Worm (Caenorhabditis elegans) whole organism, L4 larva: ENCODE data around the gene emc-2.

Source experiments
- lin-15B ChIP-seq: fragments of 150-350 bp; sonication (generic microtip); optimal IDR thresholded peaks from 3 replicates; lab custom pipeline; 2014; ENCODE audit warnings: missing biosample characterization, missing genetic modification characterization
- nhr-25 ChIP-seq: sonication (generic microtip); optimal IDR thresholded peaks from 2 replicates; lab custom pipeline; 2017; ENCODE audit warnings: missing genetic modification characterization, mild to moderate bottlenecking, missing compliant biosample characterization, antibody characterized with exemption, moderate library complexity, borderline replicate concordance; ENCODE audit not compliant: insufficient read depth
- nhr-42 ChIP-seq: fragments of 200-800 bp; sonication (Bioruptor generic); IDR thresholded peaks from 2 replicates; pipeline ENCODE4 v1.3.6; 2022; ENCODE audit warnings: missing genetic modification characterization, missing compliant biosample characterization
- pha-4 ChIP-seq, 2 experiments: fragments of 150-350 bp in 1 of 2; fragments of 200-800 bp in 1 of 2; sonication (Bioruptor generic) in 1 of 2; IDR thresholded peaks in 1 of 2; optimal IDR thresholded peaks in 1 of 2; 2 replicates each; pipeline versions ENCODE4 v1.3.6 to Lab custom; 2014 to 2022; ENCODE audit warnings: missing genetic modification characterization in 2 of 2, missing genetic modification reagents in 2 of 2, missing biosample characterization in 1 of 2, missing compliant biosample characterization in 1 of 2
- php-3 ChIP-seq: fragments of 200-800 bp; sonication (Bioruptor generic); IDR thresholded peaks from 2 replicates; pipeline ENCODE4 v1.3.6; 2022; ENCODE audit warnings: missing genetic modification reagents, missing genetic modification characterization, missing compliant biosample characterization
- ztf-11 ChIP-seq: fragments of 150-350 bp; optimal IDR thresholded peaks from 2 replicates; lab custom pipeline; 2014; ENCODE audit warnings: missing biosample characterization, missing genetic modification characterization

ce11 chrII:1309892-1310516, 4.1 kb upstream of the emc-2 start, which contains the start of the genes alh-6 and fcho-1:
- no peak for TF ChIP-seq php-3 (GFP tag; lab: Robert Waterston, UW)
- TF ChIP-seq ztf-11 (tag; lab: Kevin White, UChicago), result no peak
- TF ChIP-seq nhr-42 (GFP tag; lab: Robert Waterston, UW), result no peak
- no peak for TF ChIP-seq nhr-25 (tag; lab: Kevin White, UChicago)
- TF ChIP-seq pha-4 (GFP tag; IDR thresholded peaks at IDR 0.05; lab: Robert Waterston, UW), result no peak
- no peak for TF ChIP-seq pha-4 (tag; optimal IDR thresholded peaks at IDR 0.05; lab: Kevin White, UChicago)
- no peak for TF ChIP-seq lin-15B (tag; lab: Kevin White, UChicago)
